Worm (Caenorhabditis elegans): ENCODE measurements around the gene F08C6.5.

- TF ChIP-seq lin-39 (tag; optimal IDR thresholded peaks at IDR 0.05): no peak
- TF ChIP-seq F44E2.7 (GFP tag; IDR thresholded peaks at IDR 0.05): no peak
- TF ChIP-seq ZK546.5 (tag; optimal IDR thresholded peaks at IDR 0.05): no peak
- TF ChIP-seq nhr-111 (GFP tag; optimal IDR thresholded peaks at IDR 0.05): no peak
- no peak for TF ChIP-seq zfp-2 (tag; optimal IDR thresholded peaks at IDR 0.05)
- TF ChIP-seq nhr-237 (tag; optimal IDR thresholded peaks at IDR 0.05): no peak
- TF ChIP-seq Y105C5A.15 (GFP tag; IDR thresholded peaks at IDR 0.05): no peak
- TF ChIP-seq unc-62 (GFP tag; optimal IDR thresholded peaks at IDR 0.05 in 1 of 2): peak in 1 of 2 experiments; percentile 98
- no peak for TF ChIP-seq unc-62 (tag; optimal IDR thresholded peaks at IDR 0.05)
- TF ChIP-seq skn-1 (tag; optimal IDR thresholded peaks at IDR 0.05): no peak
- TF ChIP-seq ceh-32 (tag; optimal IDR thresholded peaks at IDR 0.05; ENCODE audit: poor library complexity): no peak
- TF ChIP-seq lin-38 (GFP tag; IDR thresholded peaks at IDR 0.05): no peak
Measured at ce11 chrX:7575939-7576338, 16.7 kb downstream of the F08C6.5 start.
